Worm (Caenorhabditis elegans): ENCODE data around the gene F54C8.7.

Gene F54C8.7

ce11 chrIII:9501072-9501471 lies 47.2 kb upstream of the F54C8.7 start (continued):
- TF ChIP-seq blmp-1 (tag; optimal IDR thresholded peaks at IDR 0.05) (no peak), lin-35 (GFP tag; optimal IDR thresholded peaks at IDR 0.05) (no peak), fkh-4 (tag; optimal IDR thresholded peaks at IDR 0.05; ENCODE audit: borderline replicate concordance) (no peak), nhr-76 (tag; optimal IDR thresholded peaks at IDR 0.05) (no peak), nhr-47 (tag; optimal IDR thresholded peaks at IDR 0.05) (peak; percentile 21), nhr-77 (tag; optimal IDR thresholded peaks at IDR 0.05) (no peak), nhr-84 (tag; optimal IDR thresholded peaks at IDR 0.05) (no peak), mef-2 (tag; optimal IDR thresholded peaks at IDR 0.05) (no peak), egl-13 (tag; optimal IDR thresholded peaks at IDR 0.05) (no peak), mab-9 (GFP tag; IDR thresholded peaks at IDR 0.05) (no peak), zag-1 (tag; optimal IDR thresholded peaks at IDR 0.05) (no peak), unc-86 (tag; optimal IDR thresholded peaks at IDR 0.05) (no peak), tlp-1 (tag; optimal IDR thresholded peaks at IDR 0.05) (no peak)

DNA sequence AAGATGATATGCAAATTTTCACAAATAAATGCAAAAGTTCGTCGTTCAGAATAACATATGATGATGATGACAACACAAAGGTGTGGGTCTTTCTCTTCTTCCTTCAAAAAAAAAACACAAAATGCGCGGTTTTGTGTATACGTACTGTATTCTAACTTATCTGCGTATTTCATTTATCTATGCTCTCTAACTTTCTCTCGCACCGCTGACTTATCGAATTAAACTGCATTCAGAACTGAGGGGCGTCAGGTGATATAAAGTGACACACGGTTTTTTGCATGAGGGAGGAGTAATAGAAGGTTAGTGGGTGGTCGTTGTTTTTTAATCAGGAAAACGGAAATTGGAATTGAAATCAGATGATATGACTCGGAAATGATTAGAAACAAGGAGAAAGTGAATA lies 46.4 kb upstream of the F54C8.7 start, which contains the start of gene sod-4:
TSS of gene sod-4 (minus strand) at position 109 of the 400 bp plus-strand sequence.
- TF ChIP-seq rnt-1 (tag; optimal IDR thresholded peaks at IDR 0.05) (no peak), nhr-28 (tag; optimal IDR thresholded peaks at IDR 0.05) (no peak), ztf-4 (tag; optimal IDR thresholded peaks at IDR 0.05) (no peak), nhr-20 (tag; optimal IDR thresholded peaks at IDR 0.05) (peak; percentile 64), nhr-85 (tag) (peak; percentile 85), lin-13 (GFP tag; optimal IDR thresholded peaks at IDR 0.05) (peak; percentile 13), mef-2 (tag; optimal IDR thresholded peaks at IDR 0.05) (no peak), pag-3 (tag; optimal IDR thresholded peaks at IDR 0.05; ENCODE audit: borderline replicate concordance, insufficient read depth) (peak; percentile 2), nhr-90 (tag; optimal IDR thresholded peaks at IDR 0.05; ENCODE audit: poor library complexity) (peak; percentile 42), ets-5 (GFP tag; IDR thresholded peaks at IDR 0.05) (no peak), nhr-71 (tag; optimal IDR thresholded peaks at IDR 0.05) (peak; percentile 64), nhr-47 (tag; optimal IDR thresholded peaks at IDR 0.05) (peak; percentile 16), lir-3 (tag; optimal IDR thresholded peaks at IDR 0.05; ENCODE audit: poor library complexity) (peak; percentile 6), lin-35 (GFP tag; optimal IDR thresholded peaks at IDR 0.05) (peak in 1 of 2 experiments; percentile 77), nhr-19 (GFP tag; conservative IDR thresholded peaks at IDR 0.05) (peak; percentile 22; the same call in 1 of the 2 replicates), sup-37 (GFP tag; optimal IDR thresholded peaks at IDR 0.05) (no peak), lin-14 (GFP tag; optimal IDR thresholded peaks at IDR 0.05) (peak; percentile 83), elt-3 (tag; optimal IDR thresholded peaks at IDR 0.05) (peak in 2 of 6 experiments; percentile 33 to 90), egl-27 (tag; optimal IDR thresholded peaks at IDR 0.05) (no peak), efl-1 (optimal IDR thresholded peaks at IDR 0.05) (peak in 1 of 2 experiments; percentile 6), efl-1 (GFP tag; optimal IDR thresholded peaks at IDR 0.05 in 1 of 2) (peak in 1 of 2 experiments; percentile 86), skn-1 (tag; optimal IDR thresholded peaks at IDR 0.05) (peak; percentile 25), nhr-76 (tag; optimal IDR thresholded peaks at IDR 0.05) (no peak), lsy-2 (tag; optimal IDR thresholded peaks at IDR 0.05) (peak in 1 of 2 experiments; percentile 57), blmp-1 (tag; optimal IDR thresholded peaks at IDR 0.05) (peak; percentile 84), fkh-10 (GFP tag; optimal IDR thresholded peaks at IDR 0.05) (no peak), tbx-2 (tag; optimal IDR thresholded peaks at IDR 0.05) (peak; percentile 25), snu-23 (GFP tag; optimal IDR thresholded peaks at IDR 0.05) (peak; percentile 71), dpl-1 (GFP tag; optimal IDR thresholded peaks at IDR 0.05) (peak in 2 of 3 experiments; percentile 17 to 36), mep-1 (tag; optimal IDR thresholded peaks at IDR 0.05) (peak; percentile 63), mdl-1 (tag; optimal IDR thresholded peaks at IDR 0.05) (peak in 1 of 2 experiments; percentile 47)

ce11 chrIII:9497412-9497811 lies 43.5 kb upstream of the F54C8.7 start:
- TF ChIP-seq sox-4 (tag; optimal IDR thresholded peaks at IDR 0.05) = no peak
- no peak for TF ChIP-seq sptf-1 (tag; optimal IDR thresholded peaks at IDR 0.05)
- TF ChIP-seq Y116A8C.19 (tag; optimal IDR thresholded peaks at IDR 0.05; ENCODE audit: borderline replicate concordance) = no peak
- TF ChIP-seq zag-1 (tag; optimal IDR thresholded peaks at IDR 0.05) = no peak
- TF ChIP-seq lin-35 (GFP tag; optimal IDR thresholded peaks at IDR 0.05) = no peak
- TF ChIP-seq unc-62 (GFP tag; optimal IDR thresholded peaks at IDR 0.05) = no peak
- TF ChIP-seq jun-1 (tag; optimal IDR thresholded peaks at IDR 0.05) = no peak
- TF ChIP-seq mep-1 (tag; optimal IDR thresholded peaks at IDR 0.05) = no peak
- TF ChIP-seq ets-5 (GFP tag; IDR thresholded peaks at IDR 0.05) = no peak
- no peak for TF ChIP-seq nhr-85 (tag)
- TF ChIP-seq unc-98 (GFP tag; IDR thresholded peaks at IDR 0.05) = no peak
- no peak for TF ChIP-seq mef-2 (tag; optimal IDR thresholded peaks at IDR 0.05)
- no peak for TF ChIP-seq pqm-1 (tag; optimal IDR thresholded peaks at IDR 0.05)
- TF ChIP-seq isw-1 (GFP tag; IDR thresholded peaks at IDR 0.05) = no peak
